Fruit fly (Drosophila melanogaster): Measurements from ENCODE around the gene TSG101.

The TSG101 gene

dm6 chr3L:16867190-16867589 is 25.1 kb downstream of the TSG101 start (continued):
- TF ChIP-seq CG18764 (GFP tag; optimal IDR thresholded peaks at IDR 0.05), result no peak
- TF ChIP-seq Med (GFP tag), result peak; percentile 62
- TF ChIP-seq lbe (GFP tag; optimal IDR thresholded peaks at IDR 0.05), result no peak
- peak; percentile 40 for TF ChIP-seq sd (tag; optimal IDR thresholded peaks at IDR 0.05)
- TF ChIP-seq chinmo (GFP tag; IDR thresholded peaks at IDR 0.05; ENCODE audit: partially characterized antibody), result 0 out of 4 replicates have a peak, but pooled peaks have one; percentile 23
- no peak for TF ChIP-seq CG17568 (GFP tag; optimal IDR thresholded peaks at IDR 0.05)
- TF ChIP-seq BtbVII (GFP tag; optimal IDR thresholded peaks at IDR 0.05), result peak; percentile 29
- TF ChIP-seq kah (GFP tag; optimal IDR thresholded peaks at IDR 0.05), result no peak
- TF ChIP-seq CG17829 (tag; optimal IDR thresholded peaks at IDR 0.05), result no peak
- TF ChIP-seq Rx (GFP tag; IDR thresholded peaks at IDR 0.05), result no peak
- no peak for TF ChIP-seq Gug (GFP tag; IDR thresholded peaks at IDR 0.05)
- TF ChIP-seq pnt (GFP tag; optimal IDR thresholded peaks at IDR 0.05), result no peak
- TF ChIP-seq CG8359 (GFP tag; optimal IDR thresholded peaks at IDR 0.05; ENCODE audit: borderline replicate concordance), result no peak
- TF ChIP-seq CG11093 (GFP tag; IDR thresholded peaks at IDR 0.05), result no peak
- TF ChIP-seq ssp (GFP tag; IDR thresholded peaks at IDR 0.05), result no peak

- no peak for TF ChIP-seq Spps (tag; optimal IDR thresholded peaks at IDR 0.05)
- TF ChIP-seq nerfin-2 (GFP tag; IDR thresholded peaks at IDR 0.05; ENCODE audit: partially characterized antibody), result no peak
- peak; percentile 34 for TF ChIP-seq CG17359 (tag; optimal IDR thresholded peaks at IDR 0.05)
- no peak for TF ChIP-seq Pdp1 (GFP tag; optimal IDR thresholded peaks at IDR 0.05)
- no peak for TF ChIP-seq NfI (GFP tag; optimal IDR thresholded peaks at IDR 0.05)
- no peak for TF ChIP-seq CG9817 (tag; optimal IDR thresholded peaks at IDR 0.05)
- TF ChIP-seq CG3281 (GFP tag; optimal IDR thresholded peaks at IDR 0.05), result peak; percentile 47
- TF ChIP-seq Ptx1 (GFP tag; IDR thresholded peaks at IDR 0.05), result no peak
- TF ChIP-seq CG8388 (GFP tag; optimal IDR thresholded peaks at IDR 0.05), result peak; percentile 14
- TF ChIP-seq CG15696 (tag; optimal IDR thresholded peaks at IDR 0.05), result no peak
- peak; percentile 19 for TF ChIP-seq CG15269 (tag; optimal IDR thresholded peaks at IDR 0.05)
- peak; percentile 56 for TF ChIP-seq HHEX (GFP tag; optimal IDR thresholded peaks at IDR 0.05)
- TF ChIP-seq CG13775 (GFP tag; optimal IDR thresholded peaks at IDR 0.05), result no peak
- TF ChIP-seq sob (GFP tag; IDR thresholded peaks at IDR 0.05), result no peak
- peak; percentile 48 for TF ChIP-seq CG8924 (tag; optimal IDR thresholded peaks at IDR 0.05)
- TF ChIP-seq Deaf1 (tag; optimal IDR thresholded peaks at IDR 0.05), result peak; percentile 12
- peak; percentile 46 for TF ChIP-seq fd96Cb (tag; optimal IDR thresholded peaks at IDR 0.05)
- TF ChIP-seq org-1 (GFP tag; optimal IDR thresholded peaks at IDR 0.05), result peak; percentile 31
- TF ChIP-seq oc (tag; optimal IDR thresholded peaks at IDR 0.05), result no peak
- no peak for TF ChIP-seq Side (GFP tag; optimal IDR thresholded peaks at IDR 0.05)
- peak; percentile 28; the same call in 1 of the 3 replicates for TF ChIP-seq dysf (GFP tag; IDR thresholded peaks at IDR 0.05)
- no peak for TF ChIP-seq Camta (GFP tag; optimal IDR thresholded peaks at IDR 0.05)
- no peak for TF ChIP-seq CG9797 (GFP tag; optimal IDR thresholded peaks at IDR 0.05)
- no peak for TF ChIP-seq tio (GFP tag; optimal IDR thresholded peaks at IDR 0.05)
- no peak for TF ChIP-seq repo (GFP tag; optimal IDR thresholded peaks at IDR 0.05)
- no peak for TF ChIP-seq CG2889 (GFP tag; IDR thresholded peaks at IDR 0.05)
- TF ChIP-seq dm (GFP tag; optimal IDR thresholded peaks at IDR 0.05), result no peak
- no peak for TF ChIP-seq nom (GFP tag; optimal IDR thresholded peaks at IDR 0.05)
- no peak for TF ChIP-seq CG7372 (GFP tag; IDR thresholded peaks at IDR 0.05)
- TF ChIP-seq CG12391 (tag; optimal IDR thresholded peaks at IDR 0.05), result peak; percentile 41
- TF ChIP-seq Scr (GFP tag; IDR thresholded peaks at IDR 0.05; ENCODE audit: partially characterized antibody), result no peak
- TF ChIP-seq Dfd (GFP tag; optimal IDR thresholded peaks at IDR 0.05), result no peak
- TF ChIP-seq Ets65A (GFP tag), result peak; percentile 75
- no peak for TF ChIP-seq CG12219 (GFP tag; optimal IDR thresholded peaks at IDR 0.05)
- TF ChIP-seq seq (GFP tag; IDR thresholded peaks at IDR 0.05), result no peak
- no peak for TF ChIP-seq CG16779 (GFP tag; IDR thresholded peaks at IDR 0.05)
These were observed 28.6 kb downstream of the TSG101 start for dm6 chr3L:16870723-16871137.
